Comparison of ENCODE assay signal across 5 fruit fly cellular contexts in the genomic region with DNA sequence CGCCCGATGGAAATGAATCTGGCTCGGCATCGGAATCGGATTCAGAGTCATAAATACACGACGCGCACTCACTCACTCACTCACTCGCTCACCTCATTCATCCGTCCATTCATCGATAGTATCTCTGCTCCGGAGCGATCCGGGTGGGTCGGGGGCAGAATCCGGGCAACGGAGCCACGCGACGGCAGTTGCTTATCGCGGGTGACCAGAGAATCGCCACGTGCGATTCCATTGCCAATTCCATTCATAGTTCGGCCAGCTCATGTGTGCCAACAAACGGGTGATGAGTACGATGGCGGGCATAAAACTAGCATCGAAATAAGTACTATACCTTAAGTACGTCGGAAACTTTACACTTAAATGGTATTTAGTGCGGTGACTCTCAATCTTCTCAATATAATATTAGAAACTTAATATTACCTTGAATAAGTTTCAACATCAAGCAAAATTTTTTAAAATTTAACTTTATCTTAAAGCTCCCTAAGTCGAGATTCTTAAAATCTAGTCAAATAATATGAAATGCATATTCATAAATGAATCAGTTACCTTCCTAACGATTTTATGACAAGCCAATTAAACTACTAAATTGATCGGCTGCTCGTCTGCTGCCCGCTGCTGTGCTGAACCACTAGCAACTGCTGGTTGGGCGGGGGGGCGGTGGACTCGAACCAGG.
TF ChIP-seq lines count a peak whose summit lies in the region.

No protein-coding gene starts in this region.

- TF ChIP-seq CTCF in whole organism, embryonic (GFP tag; optimal IDR thresholded peaks at IDR 0.05; lab: Kevin White, UChicago): no peak

TF ChIP-seq in whole organism, adult, 20 proteins besides CTCF, POLR2A, EP300 and RAD21:
- TF ChIP-seq CG7101 (tag; optimal IDR thresholded peaks at IDR 0.05; lab: Kevin White, UChicago): no peak
- TF ChIP-seq CG5204 (GFP tag; optimal IDR thresholded peaks at IDR 0.05; lab: Kevin White, UChicago): no peak
- peak; percentile 31 for TF ChIP-seq Mnt (GFP tag; optimal IDR thresholded peaks at IDR 0.05; lab: Kevin White, UChicago)
- peak; percentile 87 for TF ChIP-seq cic (GFP tag; optimal IDR thresholded peaks at IDR 0.05; lab: Kevin White, UChicago)

TF ChIP-seq in whole organism, embryonic, 481 proteins besides CTCF, POLR2A, EP300 and RAD21 (continues in another document):
- peak; percentile 16 for TF ChIP-seq CG15011 (GFP tag; optimal IDR thresholded peaks at IDR 0.05; lab: Kevin White, UChicago)
- TF ChIP-seq CG13296 (GFP tag; optimal IDR thresholded peaks at IDR 0.05; lab: Kevin White, UChicago): peak; percentile 32
- no peak for TF ChIP-seq bowl (GFP tag; IDR thresholded peaks at IDR 0.05; lab: Robert Waterston, UW)
- TF ChIP-seq Fer2 (tag; optimal IDR thresholded peaks at IDR 0.05; lab: Kevin White, UChicago): no peak
- no peak for TF ChIP-seq CG11247 (GFP tag; IDR thresholded peaks at IDR 0.05; lab: Robert Waterston, UW)
- no peak for TF ChIP-seq CG11398 (GFP tag; optimal IDR thresholded peaks at IDR 0.05; lab: Kevin White, UChicago)
- TF ChIP-seq tna (GFP tag; IDR thresholded peaks at IDR 0.05; lab: Robert Waterston, UW; ENCODE audit: partially characterized antibody): no peak
- TF ChIP-seq dmrt11E (tag; optimal IDR thresholded peaks at IDR 0.05; lab: Kevin White, UChicago): peak; percentile 68
- TF ChIP-seq sens-2 (GFP tag; IDR thresholded peaks at IDR 0.05; lab: Robert Waterston, UW): no peak
- no peak for TF ChIP-seq stc (GFP tag; IDR thresholded peaks at IDR 0.05; lab: Robert Waterston, UW)
- no peak for TF ChIP-seq disco-r (GFP tag; optimal IDR thresholded peaks at IDR 0.05; lab: Kevin White, UChicago)
- no peak for TF ChIP-seq CG12236 (GFP tag; optimal IDR thresholded peaks at IDR 0.05; lab: Kevin White, UChicago)
- TF ChIP-seq CG13624 (GFP tag; optimal IDR thresholded peaks at IDR 0.05; lab: Kevin White, UChicago): no peak
- no peak for TF ChIP-seq Poxn (GFP tag; IDR thresholded peaks at IDR 0.05; lab: Robert Waterston, UW)
- TF ChIP-seq H2.0 (GFP tag; IDR thresholded peaks at IDR 0.05; lab: Robert Waterston, UW): no peak
- TF ChIP-seq emc (GFP tag; optimal IDR thresholded peaks at IDR 0.05; lab: Kevin White, UChicago): no peak
- TF ChIP-seq CG11456 (GFP tag; IDR thresholded peaks at IDR 0.05; lab: Robert Waterston, UW): peak; percentile 10; the same call in 1 of the 3 replicates
- TF ChIP-seq org-1 (GFP tag; optimal IDR thresholded peaks at IDR 0.05; lab: Kevin White, UChicago): no peak
- TF ChIP-seq CG9876 (GFP tag; optimal IDR thresholded peaks at IDR 0.05; lab: Kevin White, UChicago): no peak
- no peak for TF ChIP-seq ara (GFP tag; IDR thresholded peaks at IDR 0.05; lab: Robert Waterston, UW)

TF ChIP-seq in whole organism, prepupa, 60 proteins besides CTCF, POLR2A, EP300 and RAD21 (continues in another document):
- TF ChIP-seq svp (GFP tag; lab: Kevin White, UChicago): peak; percentile 77
- TF ChIP-seq achi (GFP tag; optimal IDR thresholded peaks at IDR 0.05; lab: Kevin White, UChicago): peak; percentile 33
- TF ChIP-seq esn (GFP tag; optimal IDR thresholded peaks at IDR 0.05; lab: Kevin White, UChicago): peak; percentile 41
- TF ChIP-seq ss (GFP tag; optimal IDR thresholded peaks at IDR 0.05; lab: Kevin White, UChicago): peak; percentile 48 to 62
- TF ChIP-seq topi (GFP tag; optimal IDR thresholded peaks at IDR 0.05; lab: Kevin White, UChicago): peak; percentile 31
- TF ChIP-seq OdsH (GFP tag; optimal IDR thresholded peaks at IDR 0.05; lab: Kevin White, UChicago): peak; percentile 37
- peak; percentile 52 for TF ChIP-seq net (GFP tag; optimal IDR thresholded peaks at IDR 0.05; lab: Kevin White, UChicago)
- peak; percentile 47 for TF ChIP-seq pdm3 (GFP tag; optimal IDR thresholded peaks at IDR 0.05; lab: Kevin White, UChicago)
- TF ChIP-seq CG10631 (GFP tag; optimal IDR thresholded peaks at IDR 0.05; lab: Kevin White, UChicago): peak; percentile 38
- peak; percentile 9 for TF ChIP-seq Smox (GFP tag; optimal IDR thresholded peaks at IDR 0.05; lab: Kevin White, UChicago)
- TF ChIP-seq spab (GFP tag; optimal IDR thresholded peaks at IDR 0.05; lab: Kevin White, UChicago): peak; percentile 58
- TF ChIP-seq dsx (GFP tag; optimal IDR thresholded peaks at IDR 0.05; lab: Kevin White, UChicago; ENCODE audit: poor library complexity, severe bottlenecking): peak; percentile 29
- TF ChIP-seq CG6808 (GFP tag; optimal IDR thresholded peaks at IDR 0.05; lab: Kevin White, UChicago): peak; percentile 58
- peak; percentile 41; the same call in 2 of the 3 replicates for TF ChIP-seq CG8119 (GFP tag; IDR thresholded peaks at IDR 0.05; lab: Robert Waterston, UW)
- no peak for TF ChIP-seq dac (GFP tag; optimal IDR thresholded peaks at IDR 0.05; lab: Kevin White, UChicago)
- peak in 1 of 2 experiments; percentile 37 for TF ChIP-seq salr (GFP tag; optimal IDR thresholded peaks at IDR 0.05; lab: Kevin White, UChicago)
- no peak for TF ChIP-seq fkh (GFP tag; optimal IDR thresholded peaks at IDR 0.05; lab: Kevin White, UChicago)
- no peak for TF ChIP-seq CG6163 (GFP tag; IDR thresholded peaks at IDR 0.05; lab: Robert Waterston, UW)
- TF ChIP-seq cyc (GFP tag; optimal IDR thresholded peaks at IDR 0.05; lab: Kevin White, UChicago): peak; percentile 4
- TF ChIP-seq CG3032 (tag; optimal IDR thresholded peaks at IDR 0.05; lab: Kevin White, UChicago): peak; percentile 49

TF ChIP-seq in whole organism, pupa, 21 proteins besides CTCF, POLR2A, EP300 and RAD21:
- TF ChIP-seq Pif1B (GFP tag; optimal IDR thresholded peaks at IDR 0.05; lab: Kevin White, UChicago): no peak
- TF ChIP-seq CG4496 (GFP tag; IDR thresholded peaks at IDR 0.05; lab: Robert Waterston, UW): no peak
- TF ChIP-seq CG12605 (GFP tag; IDR thresholded peaks at IDR 0.05; lab: Robert Waterston, UW): no peak
- TF ChIP-seq Pif1A (GFP tag; optimal IDR thresholded peaks at IDR 0.05; lab: Kevin White, UChicago): peak; percentile 24
- TF ChIP-seq CG13204 (GFP tag; optimal IDR thresholded peaks at IDR 0.05; lab: Kevin White, UChicago): no peak
- no peak for TF ChIP-seq Ets98B (GFP tag; IDR thresholded peaks at IDR 0.05; lab: Robert Waterston, UW)
- no peak for TF ChIP-seq rn (GFP tag; IDR thresholded peaks at IDR 0.05; lab: Robert Waterston, UW)
- peak; percentile 70 for TF ChIP-seq CG8159 (tag; optimal IDR thresholded peaks at IDR 0.05; lab: Kevin White, UChicago)
- peak; percentile 49 for TF ChIP-seq CG15710 (tag; optimal IDR thresholded peaks at IDR 0.05; lab: Kevin White, UChicago)
- no peak for TF ChIP-seq EcR (GFP tag; optimal IDR thresholded peaks at IDR 0.05; lab: Kevin White, UChicago)
- no peak for TF ChIP-seq CG10348 (GFP tag; IDR thresholded peaks at IDR 0.05; lab: Robert Waterston, UW)
- no peak for TF ChIP-seq gl (tag; optimal IDR thresholded peaks at IDR 0.05; lab: Kevin White, UChicago)
- no peak for TF ChIP-seq D1 (tag; optimal IDR thresholded peaks at IDR 0.05; lab: Kevin White, UChicago)
- TF ChIP-seq CG8301 (tag; optimal IDR thresholded peaks at IDR 0.05; lab: Kevin White, UChicago): peak; percentile 52
- peak; percentile 41 for TF ChIP-seq CG9948 (tag; optimal IDR thresholded peaks at IDR 0.05; lab: Kevin White, UChicago)
- no peak for TF ChIP-seq CG32121 (GFP tag; IDR thresholded peaks at IDR 0.05; lab: Robert Waterston, UW)
- no peak for TF ChIP-seq fd96Ca (GFP tag; IDR thresholded peaks at IDR 0.05; lab: Robert Waterston, UW)
- peak; percentile 14 for TF ChIP-seq CG34367 (tag; optimal IDR thresholded peaks at IDR 0.05; lab: Kevin White, UChicago)
- TF ChIP-seq CG17806 (tag; optimal IDR thresholded peaks at IDR 0.05; lab: Kevin White, UChicago): peak; percentile 44
- peak; percentile 66 for TF ChIP-seq CG14655 (GFP tag; optimal IDR thresholded peaks at IDR 0.05; lab: Kevin White, UChicago)
- TF ChIP-seq Snoo (tag; optimal IDR thresholded peaks at IDR 0.05; lab: Kevin White, UChicago): peak; percentile 3
TF ChIP-seq in whole organism, pupa: peak in this region for 9.

TF ChIP-seq in whole organism, wandering third instar larva, 38 proteins besides CTCF, POLR2A, EP300 and RAD21:
- TF ChIP-seq Myc (optimal IDR thresholded peaks at IDR 0.05; lab: Kevin White, UChicago) (no peak), Jra (GFP tag; optimal IDR thresholded peaks at IDR 0.05; lab: Kevin White, UChicago) (no peak), CG9705 (GFP tag; optimal IDR thresholded peaks at IDR 0.05; lab: Kevin White, UChicago) (no peak), h (GFP tag; optimal IDR thresholded peaks at IDR 0.05; lab: Kevin White, UChicago) (peak; percentile 1), brk (GFP tag; optimal IDR thresholded peaks at IDR 0.05; lab: Kevin White, UChicago) (no peak), Mio (GFP tag; optimal IDR thresholded peaks at IDR 0.05; lab: Kevin White, UChicago) (no peak), HLH106 (tag; optimal IDR thresholded peaks at IDR 0.05; lab: Kevin White, UChicago) (peak; percentile 15), usp (GFP tag; optimal IDR thresholded peaks at IDR 0.05; lab: Kevin White, UChicago) (no peak), sage (GFP tag; optimal IDR thresholded peaks at IDR 0.05; lab: Kevin White, UChicago) (no peak), dmrt93B (GFP tag; optimal IDR thresholded peaks at IDR 0.05; lab: Kevin White, UChicago) (peak; percentile 8), rgr (GFP tag; optimal IDR thresholded peaks at IDR 0.05; lab: Kevin White, UChicago) (no peak), Dfd (GFP tag; optimal IDR thresholded peaks at IDR 0.05; lab: Kevin White, UChicago) (no peak), CG32264 (GFP tag; optimal IDR thresholded peaks at IDR 0.05; lab: Kevin White, UChicago) (no peak), dl (GFP tag; optimal IDR thresholded peaks at IDR 0.05; lab: Kevin White, UChicago; ENCODE audit: insufficient read depth in 1 of 2, partially characterized antibody in 2 of 2) (no peak), N (GFP tag; optimal IDR thresholded peaks at IDR 0.05; lab: Kevin White, UChicago) (no peak), br (GFP tag; optimal IDR thresholded peaks at IDR 0.05; lab: Kevin White, UChicago) (peak; percentile 11), fru (GFP tag; optimal IDR thresholded peaks at IDR 0.05; lab: Kevin White, UChicago) (peak; percentile 15), jim (GFP tag; optimal IDR thresholded peaks at IDR 0.05; lab: Kevin White, UChicago) (no peak), Sp1 (GFP tag; optimal IDR thresholded peaks at IDR 0.05; lab: Kevin White, UChicago) (peak; percentile 24), dsf (GFP tag; optimal IDR thresholded peaks at IDR 0.05; lab: Kevin White, UChicago; ENCODE audit: borderline replicate concordance) (no peak), foxo (GFP tag; optimal IDR thresholded peaks at IDR 0.05; lab: Kevin White, UChicago) (peak in 1 of 2 experiments; percentile 45)
TF ChIP-seq in whole organism, wandering third instar larva: peak in this region for 7.
